Fruit fly (Drosophila melanogaster) whole organism, adult: Measurements from ENCODE around the gene Ttc30.

ENCODE experiments used
- CG11617 ChIP-seq: fragments of 200-800 bp; sonication (Bioruptor generic); optimal IDR thresholded peaks from 2 replicates; lab custom pipeline; 2017; ENCODE audit warnings: mild to moderate bottlenecking, missing biosample characterization, missing genetic modification reagents, missing genetic modification characterization
- CG12768 ChIP-seq: fragments of 200-800 bp; sonication (Bioruptor generic); optimal IDR thresholded peaks from 2 replicates; lab custom pipeline; 2017; ENCODE audit warnings: missing biosample characterization, missing genetic modification characterization, mild to moderate bottlenecking, moderate library complexity, missing genetic modification reagents
- CG14711 ChIP-seq: fragments of 200-800 bp; sonication (Bioruptor generic); optimal IDR thresholded peaks from 2 replicates; lab custom pipeline; 2018; ENCODE audit warnings: missing biosample characterization, mild to moderate bottlenecking, missing genetic modification characterization, moderate library complexity
- CG1620 ChIP-seq: fragments of 200-800 bp; sonication (Bioruptor generic); optimal IDR thresholded peaks from 2 replicates; lab custom pipeline; 2016; ENCODE audit warnings: missing biosample characterization, missing genetic modification characterization
- CG5204 ChIP-seq: fragments of 200-800 bp; sonication (Bioruptor generic); optimal IDR thresholded peaks from 2 replicates; lab custom pipeline; 2016; ENCODE audit warnings: missing biosample characterization, missing genetic modification characterization
- CG7045 ChIP-seq: fragments of 200-800 bp; sonication (Bioruptor generic); optimal IDR thresholded peaks from 2 replicates; lab custom pipeline; 2017; ENCODE audit warnings: missing biosample characterization, mild to moderate bottlenecking, missing genetic modification characterization
- Clk ChIP-seq: fragments of 200-800 bp; sonication (Bioruptor generic); optimal IDR thresholded peaks from 2 replicates; lab custom pipeline; 2017; ENCODE audit warnings: missing biosample characterization, missing genetic modification characterization
- Crg-1 ChIP-seq: fragments of 200-800 bp; sonication (Bioruptor generic); optimal IDR thresholded peaks from 2 replicates; lab custom pipeline; 2016; ENCODE audit warnings: missing biosample characterization, missing genetic modification characterization
- kay ChIP-seq: fragments of 200-800 bp; sonication (Bioruptor generic); peaks from one replicate; lab custom pipeline; 2016; ENCODE audit warnings: missing biosample characterization, missing genetic modification characterization, borderline replicate concordance
- ovo ChIP-seq: fragments of 200-800 bp; sonication (Bioruptor generic); optimal IDR thresholded peaks from 2 replicates; lab custom pipeline; 2016; ENCODE audit warnings: missing biosample characterization, missing genetic modification characterization
- tj ChIP-seq: fragments of 200-800 bp; sonication (Bioruptor generic); optimal IDR thresholded peaks from 3 replicates; lab custom pipeline; 2017; ENCODE audit warnings: missing biosample characterization, mild to moderate bottlenecking, missing genetic modification characterization, moderate library complexity
- toe ChIP-seq: fragments of 200-800 bp; sonication (Bioruptor generic); optimal IDR thresholded peaks from 2 replicates; lab custom pipeline; 2016; ENCODE audit warnings: missing biosample characterization, missing genetic modification characterization

dm6 chr2L:13071290-13071689 is 35.3 kb upstream of the Ttc30 start:
- no peak for TF ChIP-seq Crg-1
- no peak for TF ChIP-seq CG11617 (GFP tag; lab: Kevin White, UChicago)
- no peak for TF ChIP-seq CG12768
- no peak for TF ChIP-seq CG1620 (GFP tag; lab: Kevin White, UChicago)
- TF ChIP-seq CG7045, result no peak
- no peak for TF ChIP-seq kay (GFP tag; lab: Kevin White, UChicago)
- TF ChIP-seq CG5204 (GFP tag; lab: Kevin White, UChicago), result no peak
- no peak for TF ChIP-seq CG14711 (tag; lab: Kevin White, UChicago)
- no peak for TF ChIP-seq toe
- TF ChIP-seq Clk (GFP tag; lab: Kevin White, UChicago), result no peak
- no peak for TF ChIP-seq tj (GFP tag; lab: Kevin White, UChicago)
- no peak for TF ChIP-seq ovo (GFP tag; lab: Kevin White, UChicago)
